Fruit fly (Drosophila melanogaster) whole organism: ENCODE results near the gene CG12608.

Experiments used
- CG8478 ChIP-seq: fragments of >200 bp; optimal IDR thresholded peaks from 2 replicates; lab custom pipeline; 2018; ENCODE audit warnings: inconsistent platforms
- Dll ChIP-seq: fragments of >200 bp; optimal IDR thresholded peaks from 2 replicates; lab custom pipeline; 2017
- EcR ChIP-seq, 2 experiments: fragments of >200 bp; optimal IDR thresholded peaks; 2 replicates each; lab custom pipeline; 2017; ENCODE audit warnings: missing biosample characterization in 2 of 2, missing genetic modification characterization in 2 of 2, missing genetic modification reagents in 2 of 2
- pan ChIP-seq: fragments of >200 bp; optimal IDR thresholded peaks from 2 replicates; lab custom pipeline; 2017
- psq ChIP-seq: fragments of >200 bp; optimal IDR thresholded peaks from 2 replicates; lab custom pipeline; 2017
- usp ChIP-seq: fragments of >200 bp; optimal IDR thresholded peaks from 2 replicates; lab custom pipeline; 2017; ENCODE audit warnings: missing biosample characterization, missing genetic modification characterization, mixed read lengths

The CG12608 gene

dm6 chrX:15301175-15301574 is 43.2 kb downstream of the CG12608 start:
- TF ChIP-seq pan (lab: Kevin White, UChicago): no peak
- no peak for TF ChIP-seq usp
- no peak for TF ChIP-seq CG8478 (lab: Kevin White, UChicago)

dm6 chrX:15299927-15300740 is 44.3 kb downstream of the CG12608 start:
- no peak for TF ChIP-seq EcR (GFP tag; optimal IDR thresholded peaks at IDR 0.05; lab: Kevin White, UChicago)
- TF ChIP-seq pan (lab: Kevin White, UChicago): no peak
- TF ChIP-seq psq (lab: Kevin White, UChicago): no peak
- TF ChIP-seq Dll (lab: Kevin White, UChicago): no peak
- TF ChIP-seq usp: no peak
- TF ChIP-seq CG8478 (lab: Kevin White, UChicago): no peak

dm6 chrX:15298298-15299069 is 45.9 kb downstream of the CG12608 start:
- TF ChIP-seq Dll (lab: Kevin White, UChicago) (peak; percentile 77), CG8478 (lab: Kevin White, UChicago) (no peak)

dm6 chrX:15297963-15298297 is 46.5 kb downstream of the CG12608 start:
- TF ChIP-seq pan (lab: Kevin White, UChicago) (no peak), psq (lab: Kevin White, UChicago) (no peak), usp (no peak), EcR (GFP tag; optimal IDR thresholded peaks at IDR 0.05; lab: Kevin White, UChicago) (no peak), Dll (lab: Kevin White, UChicago) (no peak), CG8478 (lab: Kevin White, UChicago) (no peak)

- TF ChIP-seq pan (lab: Kevin White, UChicago): no peak
- no peak for TF ChIP-seq usp
- TF ChIP-seq CG8478 (lab: Kevin White, UChicago): no peak
- no peak for TF ChIP-seq Dll (lab: Kevin White, UChicago)
- no peak for TF ChIP-seq EcR (GFP tag; optimal IDR thresholded peaks at IDR 0.05; lab: Kevin White, UChicago)
- TF ChIP-seq psq (lab: Kevin White, UChicago): no peak
These were observed 47.2 kb downstream of the CG12608 start, which contains the start of gene gce for dm6 chrX:15296969-15297816. Gene gce (plus strand): TSS chrX:15297766.
